Fruit fly (Drosophila melanogaster) whole organism, pupa: ENCODE data around the gene Lamtor4.

ENCODE experiments used
- CG10348 ChIP-seq: fragments of 200-800 bp; sonication (Bioruptor generic); IDR thresholded peaks from 2 replicates; pipeline ENCODE4 v1.3.6; 2022; ENCODE audit warnings: missing biosample characterization, missing genetic modification characterization
- CG12605 ChIP-seq: fragments of 200-800 bp; sonication (Bioruptor generic); IDR thresholded peaks from 2 replicates; pipeline ENCODE4 v1.3.6; 2022; ENCODE audit warnings: missing biosample characterization, missing genetic modification characterization
- CG13204 ChIP-seq: fragments of 200-800 bp; sonication (Bioruptor generic); optimal IDR thresholded peaks from 2 replicates; lab custom pipeline; 2018; ENCODE audit warnings: missing biosample characterization, mild to moderate bottlenecking, missing genetic modification characterization, moderate library complexity
- CG14655 ChIP-seq: fragments of 200-800 bp; sonication (Bioruptor generic); optimal IDR thresholded peaks from 3 replicates; lab custom pipeline; 2017; ENCODE audit warnings: mild to moderate bottlenecking, missing biosample characterization, missing genetic modification reagents, missing genetic modification characterization
- CG15710 ChIP-seq: fragments of 200-800 bp; sonication (Bioruptor generic); optimal IDR thresholded peaks from 2 replicates; lab custom pipeline; 2018; ENCODE audit warnings: missing biosample characterization, mild to moderate bottlenecking, missing genetic modification characterization, moderate library complexity
- CG17806 ChIP-seq: fragments of 200-800 bp; sonication (Bioruptor generic); optimal IDR thresholded peaks from 2 replicates; lab custom pipeline; 2018; ENCODE audit warnings: missing biosample characterization, mild to moderate bottlenecking, missing genetic modification characterization, moderate library complexity
- CG32121 ChIP-seq: fragments of 200-800 bp; sonication (Bioruptor generic); IDR thresholded peaks from 2 replicates; pipeline ENCODE4 v1.3.6; 2022; ENCODE audit warnings: missing biosample characterization, missing genetic modification characterization
- CG34367 ChIP-seq: fragments of 200-800 bp; sonication (Bioruptor generic); optimal IDR thresholded peaks from 2 replicates; lab custom pipeline; 2018; ENCODE audit warnings: missing biosample characterization, mild to moderate bottlenecking, missing genetic modification characterization
- CG4496 ChIP-seq: fragments of 200-800 bp; sonication (Bioruptor generic); IDR thresholded peaks from 3 replicates; pipeline ENCODE4 v1.3.6; 2022; ENCODE audit warnings: missing biosample characterization, missing genetic modification characterization
- CG8159 ChIP-seq: fragments of 200-800 bp; sonication (Bioruptor generic); optimal IDR thresholded peaks from 3 replicates; lab custom pipeline; 2018; ENCODE audit warnings: missing biosample characterization, mild to moderate bottlenecking, missing genetic modification characterization, moderate library complexity
- CG8301 ChIP-seq: fragments of 200-800 bp; sonication (Bioruptor generic); optimal IDR thresholded peaks from 2 replicates; lab custom pipeline; 2018; ENCODE audit warnings: missing biosample characterization, mild to moderate bottlenecking, missing genetic modification characterization
- CG9948 ChIP-seq: fragments of 200-800 bp; sonication (Bioruptor generic); optimal IDR thresholded peaks from 2 replicates; lab custom pipeline; 2018; ENCODE audit warnings: missing biosample characterization, mild to moderate bottlenecking, missing genetic modification characterization, moderate library complexity
- D1 ChIP-seq: fragments of 200-800 bp; sonication (Bioruptor generic); optimal IDR thresholded peaks from 2 replicates; lab custom pipeline; 2018; ENCODE audit warnings: missing biosample characterization, mild to moderate bottlenecking, missing genetic modification characterization, moderate library complexity
- EcR ChIP-seq: fragments of 200-800 bp; sonication (Bioruptor generic); optimal IDR thresholded peaks from 3 replicates; lab custom pipeline; 2019; ENCODE audit warnings: missing biosample characterization, missing genetic modification characterization, mild to moderate bottlenecking, moderate library complexity, missing genetic modification reagents
- Ets98B ChIP-seq: fragments of 200-800 bp; sonication (Bioruptor generic); IDR thresholded peaks from 2 replicates; pipeline ENCODE4 v1.3.6; 2022; ENCODE audit warnings: missing biosample characterization, missing genetic modification characterization
- Pif1A ChIP-seq: fragments of 200-800 bp; sonication (Bioruptor generic); optimal IDR thresholded peaks from 3 replicates; lab custom pipeline; 2016; ENCODE audit warnings: missing biosample characterization, missing genetic modification characterization
- Pif1B ChIP-seq: fragments of 200-800 bp; sonication (Bioruptor generic); optimal IDR thresholded peaks from 3 replicates; lab custom pipeline; 2016; ENCODE audit warnings: missing biosample characterization, missing genetic modification characterization
- Snoo ChIP-seq: fragments of 200-800 bp; sonication (Bioruptor generic); optimal IDR thresholded peaks from 3 replicates; lab custom pipeline; 2017; ENCODE audit warnings: missing biosample characterization, mild to moderate bottlenecking, missing genetic modification characterization, inconsistent platforms
- fd96Ca ChIP-seq: fragments of 200-800 bp; sonication (Bioruptor generic); IDR thresholded peaks from 3 replicates; pipeline ENCODE4 v1.3.6; 2022; ENCODE audit warnings: missing biosample characterization, missing genetic modification characterization
- gl ChIP-seq: fragments of 200-800 bp; sonication (Bioruptor generic); optimal IDR thresholded peaks from 2 replicates; lab custom pipeline; 2018; ENCODE audit warnings: missing biosample characterization, mild to moderate bottlenecking, missing genetic modification characterization
- rn ChIP-seq: fragments of 200-800 bp; sonication (Bioruptor generic); IDR thresholded peaks from 2 replicates; pipeline ENCODE4 v1.3.6; 2022; ENCODE audit warnings: missing biosample characterization, missing genetic modification characterization

Gene Lamtor4

DNA sequence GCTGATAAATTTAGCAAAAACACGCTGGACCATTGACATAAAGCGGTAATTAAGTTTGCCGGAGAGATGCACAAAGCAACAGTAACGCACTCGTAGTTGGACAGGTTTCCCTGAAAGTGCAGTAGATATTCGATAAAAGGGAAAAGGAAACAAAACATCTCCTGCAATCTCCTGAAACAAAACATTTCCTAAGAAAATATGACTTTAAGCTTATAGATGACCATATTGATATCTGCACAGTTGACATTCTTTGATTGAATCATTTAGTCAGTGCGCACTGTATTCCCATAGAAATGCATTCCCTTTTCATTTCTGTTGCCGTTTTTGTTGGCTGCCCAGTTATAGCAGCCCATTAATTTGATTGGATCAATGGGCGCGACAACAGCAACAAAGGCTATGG is 43.9 kb upstream of the Lamtor4 start:
- TF ChIP-seq Pif1B (GFP tag; lab: Kevin White, UChicago) (peak; percentile 37), CG15710 (peak; percentile 83), CG8301 (tag; lab: Kevin White, UChicago) (no peak), Ets98B (GFP tag; lab: Robert Waterston, UW) (no peak; the same call in 1 of the 2 replicates), CG13204 (peak; percentile 68), fd96Ca (GFP tag; lab: Robert Waterston, UW) (no peak), CG14655 (GFP tag; lab: Kevin White, UChicago) (peak; percentile 30), CG8159 (tag; lab: Kevin White, UChicago) (peak; percentile 73), EcR (GFP tag; lab: Kevin White, UChicago) (no peak), CG34367 (tag; lab: Kevin White, UChicago) (peak; percentile 81), CG10348 (GFP tag; lab: Robert Waterston, UW) (no peak), CG32121 (GFP tag; lab: Robert Waterston, UW) (no peak), CG12605 (GFP tag; lab: Robert Waterston, UW) (0 out of 2 replicates have a peak, but pooled peaks have one; percentile 12), gl (tag; lab: Kevin White, UChicago) (no peak), CG4496 (GFP tag; lab: Robert Waterston, UW) (no peak; the same call in 1 of the 3 replicates), CG9948 (peak; percentile 45), Pif1A (peak; percentile 37), rn (GFP tag; lab: Robert Waterston, UW) (peak; percentile 28; the same call in 1 of the 2 replicates), CG17806 (tag; lab: Kevin White, UChicago) (peak; percentile 55), D1 (tag; lab: Kevin White, UChicago) (no peak), Snoo (tag; lab: Kevin White, UChicago) (no peak)

DNA sequence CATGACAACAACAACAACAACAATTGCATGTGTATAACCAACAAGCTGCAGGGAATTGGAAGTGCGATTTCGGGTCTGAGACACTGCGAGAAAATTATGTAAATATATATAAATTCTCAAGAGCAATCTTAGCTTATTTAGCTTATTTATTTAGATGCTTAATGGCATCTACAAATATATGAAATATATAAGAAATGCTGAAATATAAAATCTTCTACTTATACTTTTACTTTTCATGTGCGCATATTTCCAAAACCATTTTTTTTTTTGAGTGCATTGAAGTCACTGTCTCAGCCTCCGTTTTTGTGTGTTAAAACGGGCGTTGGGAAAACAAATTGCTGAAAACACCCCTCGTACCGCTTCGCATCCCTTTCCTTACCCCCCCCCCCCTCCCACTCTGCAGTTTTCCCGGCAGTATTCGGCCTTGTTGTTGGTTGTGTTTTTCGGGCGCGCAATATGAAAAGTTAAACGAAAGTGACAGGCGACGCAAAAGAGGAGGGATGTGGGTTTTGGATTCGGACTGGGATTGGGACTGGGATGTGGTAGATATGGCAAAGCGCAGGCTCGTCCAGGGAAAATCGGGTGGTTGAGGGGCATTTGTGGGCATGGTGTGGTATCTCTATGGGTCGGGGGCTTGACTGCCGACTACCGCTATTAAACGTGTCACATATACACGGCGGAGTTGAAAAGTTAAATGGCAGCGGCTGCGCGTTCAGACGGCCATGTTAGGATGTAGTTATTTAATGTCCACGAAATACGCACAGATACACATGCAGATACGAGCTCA is 41.3 kb upstream of the Lamtor4 start:
- TF ChIP-seq CG4496 (GFP tag; lab: Robert Waterston, UW) (no peak), CG10348 (GFP tag; lab: Robert Waterston, UW) (no peak), CG34367 (tag; lab: Kevin White, UChicago) (no peak), gl (tag; lab: Kevin White, UChicago) (no peak), D1 (tag; lab: Kevin White, UChicago) (no peak), CG13204 (no peak), CG17806 (tag; lab: Kevin White, UChicago) (no peak)

- TF ChIP-seq fd96Ca (GFP tag; lab: Robert Waterston, UW) (no peak), Ets98B (GFP tag; lab: Robert Waterston, UW) (no peak), CG32121 (GFP tag; lab: Robert Waterston, UW) (no peak), CG4496 (GFP tag; lab: Robert Waterston, UW) (no peak), CG14655 (GFP tag; lab: Kevin White, UChicago) (no peak), CG17806 (tag; lab: Kevin White, UChicago) (no peak), Snoo (tag; lab: Kevin White, UChicago) (no peak), CG12605 (GFP tag; lab: Robert Waterston, UW) (no peak), CG13204 (no peak), CG9948 (no peak), Pif1A (no peak), D1 (tag; lab: Kevin White, UChicago) (no peak), CG8159 (tag; lab: Kevin White, UChicago) (no peak)
Measured at dm6 chr3L:3856004-3856403, 40.7 kb upstream of the Lamtor4 start.

dm6 chr3L:3862504-3863380 is 34.0 kb upstream of the Lamtor4 start:
- TF ChIP-seq CG13204 (no peak), CG10348 (GFP tag; lab: Robert Waterston, UW) (no peak), Pif1A (no peak), CG8159 (tag; lab: Kevin White, UChicago) (peak; percentile 36), EcR (GFP tag; lab: Kevin White, UChicago) (no peak), CG9948 (peak; percentile 11), fd96Ca (GFP tag; lab: Robert Waterston, UW) (no peak), CG12605 (GFP tag; lab: Robert Waterston, UW) (no peak), D1 (tag; lab: Kevin White, UChicago) (no peak), Snoo (tag; lab: Kevin White, UChicago) (no peak), CG8301 (tag; lab: Kevin White, UChicago) (peak; percentile 2), CG34367 (tag; lab: Kevin White, UChicago) (peak; percentile 10), CG17806 (tag; lab: Kevin White, UChicago) (peak; percentile 28), CG32121 (GFP tag; lab: Robert Waterston, UW) (no peak), CG15710 (peak; percentile 11), gl (tag; lab: Kevin White, UChicago) (no peak), CG4496 (GFP tag; lab: Robert Waterston, UW) (no peak), rn (GFP tag; lab: Robert Waterston, UW) (no peak), Ets98B (GFP tag; lab: Robert Waterston, UW) (no peak), Pif1B (GFP tag; lab: Kevin White, UChicago) (no peak), CG14655 (GFP tag; lab: Kevin White, UChicago) (peak; percentile 22)
